Worm (Caenorhabditis elegans) whole organism, L4 larva: Measurements from ENCODE around the gene ceh-43.

Experiments used
- D1046.2 ChIP-seq: fragments of 200-800 bp; sonication (Bioruptor generic); IDR thresholded peaks from 2 replicates; pipeline ENCODE4 v1.3.6; 2022; ENCODE audit warnings: missing genetic modification characterization, missing compliant biosample characterization
- T20F7.1 ChIP-seq: fragments of 200-800 bp; sonication (Bioruptor generic); optimal IDR thresholded peaks from 2 replicates; lab custom pipeline; 2018; ENCODE audit warnings: mild to moderate bottlenecking, missing genetic modification characterization, missing compliant biosample characterization
- Y48G9A.11 ChIP-seq: fragments of 200-800 bp; sonication (Bioruptor generic); IDR thresholded peaks from 2 replicates; pipeline ENCODE4 v1.3.6; 2022; ENCODE audit warnings: missing genetic modification reagents, missing genetic modification characterization, missing compliant biosample characterization
- Y5F2A.4 ChIP-seq: fragments of 200-800 bp; sonication (Bioruptor generic); optimal IDR thresholded peaks from 2 replicates; lab custom pipeline; 2018; ENCODE audit warnings: mild to moderate bottlenecking, missing genetic modification characterization, missing compliant biosample characterization
- Y75B8A.6 ChIP-seq: fragments of 200-800 bp; sonication (Bioruptor generic); IDR thresholded peaks from 2 replicates; pipeline ENCODE4 v1.3.6; 2022; ENCODE audit warnings: missing genetic modification reagents, missing genetic modification characterization, missing compliant biosample characterization
- ZK546.5 ChIP-seq, 2 experiments: sonication (generic microtip); optimal IDR thresholded peaks; 2 replicates each; lab custom pipeline; 2017; ENCODE audit warnings: missing biosample characterization in 2 of 2, missing genetic modification characterization in 2 of 2
- aha-1 ChIP-seq: fragments of 150-350 bp; peaks from one replicate; lab custom pipeline; 2014; ENCODE audit warnings: missing biosample characterization, missing genetic modification characterization
- arid-1 ChIP-seq: fragments of 200-800 bp; sonication (Bioruptor generic); conservative IDR thresholded peaks from 2 replicates; pipeline ENCODE4 v1.3.6; 2022; ENCODE audit warnings: missing genetic modification reagents, missing genetic modification characterization, missing compliant biosample characterization
- ces-1 ChIP-seq: fragments of 150-350 bp; sonication (generic microtip); optimal IDR thresholded peaks from 4 replicates; lab custom pipeline; 2014; ENCODE audit warnings: missing biosample characterization, missing genetic modification reagents, missing genetic modification characterization
- daf-16 ChIP-seq, 3 experiments: sonication (generic microtip); optimal IDR thresholded peaks; 2 replicates each; lab custom pipeline; 2016 to 2017; ENCODE audit warnings: missing genetic modification characterization in 3 of 3, missing genetic modification reagents in 3 of 3, mild to moderate bottlenecking in 2 of 3, missing compliant biosample characterization in 2 of 3, missing biosample characterization in 1 of 3, moderate library complexity in 1 of 3
- dmd-6 ChIP-seq: fragments of 200-800 bp; sonication (Bioruptor generic); IDR thresholded peaks from 2 replicates; pipeline ENCODE4 v1.3.6; 2022; ENCODE audit warnings: missing genetic modification reagents, missing genetic modification characterization, missing compliant biosample characterization
- hif-1 ChIP-seq, 2 experiments: sonication (generic microtip); optimal IDR thresholded peaks; 2 replicates each; lab custom pipeline; 2016 to 2017; ENCODE audit warnings: missing compliant biosample characterization in 2 of 2, missing genetic modification characterization in 2 of 2, missing genetic modification reagents in 2 of 2, missing genotype in 2 of 2, mild to moderate bottlenecking in 1 of 2
- hmg-1.1 ChIP-seq: fragments of 200-800 bp; sonication (Bioruptor generic); IDR thresholded peaks from 2 replicates; pipeline ENCODE4 v1.3.6; 2022; ENCODE audit warnings: missing genetic modification reagents, missing genetic modification characterization, missing compliant biosample characterization
- lin-1 ChIP-seq: fragments of 200-800 bp; sonication (Bioruptor generic); IDR thresholded peaks from 2 replicates; pipeline ENCODE4 v1.3.6; 2022; ENCODE audit warnings: missing genetic modification reagents, missing genetic modification characterization, missing compliant biosample characterization
- lin-15B ChIP-seq: fragments of 150-350 bp; sonication (generic microtip); optimal IDR thresholded peaks from 3 replicates; lab custom pipeline; 2014; ENCODE audit warnings: missing biosample characterization, missing genetic modification characterization
- lin-38 ChIP-seq: fragments of 200-800 bp; sonication (Bioruptor generic); IDR thresholded peaks from 2 replicates; pipeline ENCODE4 v1.3.6; 2022; ENCODE audit warnings: missing genetic modification reagents, missing genetic modification characterization, missing compliant biosample characterization
- lsy-2 ChIP-seq, 2 experiments: fragments of 150-350 bp in 1 of 2; sonication (generic microtip) in 1 of 2; optimal IDR thresholded peaks; 2 replicates each; lab custom pipeline; 2014 to 2017; ENCODE audit warnings: missing biosample characterization in 2 of 2, missing genetic modification characterization in 2 of 2
- mdt-29 ChIP-seq: fragments of 200-800 bp; sonication (Bioruptor generic); IDR thresholded peaks from 2 replicates; pipeline ENCODE4 v1.3.6; 2022; ENCODE audit warnings: missing genetic modification reagents, missing genetic modification characterization, missing compliant biosample characterization
- mxl-3 ChIP-seq: fragments of 200-800 bp; sonication (Bioruptor generic); optimal IDR thresholded peaks from 2 replicates; lab custom pipeline; 2018; ENCODE audit warnings: mild to moderate bottlenecking, missing genetic modification characterization, missing compliant biosample characterization
- nhr-237 ChIP-seq: sonication (generic microtip); optimal IDR thresholded peaks from 2 replicates; lab custom pipeline; 2017; ENCODE audit warnings: missing biosample characterization, missing genetic modification characterization
- nhr-25 ChIP-seq: sonication (generic microtip); optimal IDR thresholded peaks from 2 replicates; lab custom pipeline; 2017; ENCODE audit warnings: missing genetic modification characterization, mild to moderate bottlenecking, missing compliant biosample characterization, antibody characterized with exemption, moderate library complexity, borderline replicate concordance; ENCODE audit not compliant: insufficient read depth
- nhr-28 ChIP-seq: fragments of 150-350 bp; optimal IDR thresholded peaks from 2 replicates; lab custom pipeline; 2014; ENCODE audit warnings: missing biosample characterization, missing genetic modification characterization
- nhr-42 ChIP-seq: fragments of 200-800 bp; sonication (Bioruptor generic); IDR thresholded peaks from 2 replicates; pipeline ENCODE4 v1.3.6; 2022; ENCODE audit warnings: missing genetic modification characterization, missing compliant biosample characterization
- pqm-1 ChIP-seq: sonication (generic microtip); optimal IDR thresholded peaks from 2 replicates; lab custom pipeline; 2017; ENCODE audit warnings: missing biosample characterization, missing genetic modification characterization
- rbr-2 ChIP-seq: sonication (generic microtip); optimal IDR thresholded peaks from 2 replicates; lab custom pipeline; 2016; ENCODE audit warnings: missing genotype, missing genetic modification characterization, missing compliant biosample characterization
- spr-1 ChIP-seq: sonication (generic microtip); optimal IDR thresholded peaks from 2 replicates; lab custom pipeline; 2016; ENCODE audit warnings: mild to moderate bottlenecking, missing genetic modification characterization, missing compliant biosample characterization
- tag-97 ChIP-seq: fragments of 200-800 bp; sonication (Bioruptor generic); IDR thresholded peaks from 2 replicates; pipeline ENCODE4 v1.3.6; 2022; ENCODE audit warnings: missing genetic modification characterization, missing compliant biosample characterization
- unc-62 ChIP-seq, 3 experiments: fragments of 150-350 bp in 1 of 3; sonication (generic microtip); optimal IDR thresholded peaks in 2 of 3; peaks in 1 of 3; 1 replicate in 1 of 3; 2 replicates in 2 of 3; lab custom pipeline; 2014 to 2017; ENCODE audit warnings: missing biosample characterization in 3 of 3, missing genetic modification characterization in 3 of 3, missing genetic modification reagents in 3 of 3, missing genotype in 1 of 3
- zip-11 ChIP-seq: fragments of 200-800 bp; sonication (Bioruptor generic); IDR thresholded peaks from 2 replicates; pipeline ENCODE4 v1.3.6; 2022; ENCODE audit warnings: missing genetic modification characterization, missing compliant biosample characterization

The ceh-43 gene

DNA sequence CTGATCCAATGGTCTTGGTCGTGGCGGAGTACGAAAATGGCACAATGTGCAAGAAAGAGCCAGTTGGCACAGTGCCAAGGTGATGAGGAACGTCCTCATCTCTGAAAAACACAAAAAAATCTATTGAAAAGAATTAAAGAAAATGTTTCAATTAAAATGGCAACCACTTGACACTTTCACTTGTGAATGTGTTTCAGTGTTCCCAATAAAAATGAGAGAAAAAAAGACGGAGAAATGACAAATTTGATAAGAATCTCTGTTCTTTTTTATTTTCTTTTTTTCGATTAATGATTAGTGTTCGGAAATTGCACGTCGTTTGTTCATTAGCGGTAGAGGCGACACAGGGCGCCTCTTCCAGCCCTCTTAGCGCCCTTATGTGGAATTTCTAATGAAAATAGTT, 17.5 kb upstream of the ceh-43 start, which contains the start of gene ndg-4:
Gene ndg-4, minus strand, starts transcription at position 101 of the 400 bp plus-strand sequence.
- TF ChIP-seq Y48G9A.11 (GFP tag; lab: Robert Waterston, UW): no peak
- peak; percentile 11; the same call in 1 of the 2 replicates for TF ChIP-seq dmd-6
- TF ChIP-seq unc-62 (GFP tag; optimal IDR thresholded peaks at IDR 0.05 in 1 of 2; lab: Kevin White, UChicago): no peak
- TF ChIP-seq unc-62 (tag; optimal IDR thresholded peaks at IDR 0.05; lab: Kevin White, UChicago): no peak
- peak; percentile 30 for TF ChIP-seq nhr-28 (tag; lab: Kevin White, UChicago)
- TF ChIP-seq, all 104 proteins: peak for 2

DNA sequence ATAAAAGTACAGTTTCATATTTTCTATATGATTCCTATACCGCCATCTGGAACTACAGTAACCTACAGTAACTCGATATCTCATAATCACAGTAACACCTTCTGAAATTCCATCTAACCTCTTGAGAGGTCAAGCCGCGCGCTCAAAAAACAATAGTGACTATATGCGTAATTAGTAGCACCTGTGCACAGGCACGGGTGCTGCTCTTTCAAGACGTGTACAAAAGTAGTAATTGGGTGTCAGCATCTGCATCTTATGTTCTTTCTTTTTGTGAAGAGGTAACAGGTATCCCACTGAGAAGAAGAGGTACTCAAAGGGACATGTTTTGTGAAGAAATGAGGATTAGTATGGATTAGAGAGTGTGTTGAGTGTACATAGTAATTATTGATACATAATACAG, 11.6 kb upstream of the ceh-43 start:
- TF ChIP-seq aha-1 (tag; lab: Kevin White, UChicago): peak; percentile 87
- no peak for TF ChIP-seq Y5F2A.4 (GFP tag; lab: Kevin White, UChicago)

DNA sequence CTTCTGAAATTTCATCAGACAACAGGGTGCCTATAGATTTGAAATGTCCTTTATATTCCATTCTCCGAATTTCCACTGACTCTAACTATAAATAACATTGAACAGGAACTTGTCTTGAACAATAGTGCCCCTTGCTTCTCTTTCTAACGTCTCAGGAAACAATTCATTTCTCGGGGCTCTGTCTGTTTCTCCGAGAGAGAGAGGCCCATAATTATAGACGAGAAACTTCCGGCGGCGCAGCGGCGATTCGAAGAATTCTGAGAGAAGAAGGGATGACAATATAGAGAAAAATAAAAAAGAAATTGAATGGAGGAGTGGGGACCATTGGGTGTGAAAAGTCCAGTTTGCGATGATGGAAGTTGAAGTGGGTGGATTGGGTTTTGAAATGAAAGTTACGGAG, 10.5 kb upstream of the ceh-43 start:
- TF ChIP-seq pqm-1: no peak
- no peak for TF ChIP-seq hif-1 (tag; optimal IDR thresholded peaks at IDR 0.05; lab: Kevin White, UChicago)
- TF ChIP-seq nhr-42 (GFP tag; lab: Robert Waterston, UW): no peak
- no peak for TF ChIP-seq tag-97 (GFP tag; lab: Robert Waterston, UW)
- no peak for TF ChIP-seq Y75B8A.6 (GFP tag; lab: Robert Waterston, UW)
- TF ChIP-seq mdt-29 (GFP tag; lab: Robert Waterston, UW): no peak
- no peak for TF ChIP-seq D1046.2 (GFP tag; lab: Robert Waterston, UW)
- TF ChIP-seq hmg-1.1 (GFP tag; lab: Robert Waterston, UW): no peak
- no peak for TF ChIP-seq ZK546.5 (tag; optimal IDR thresholded peaks at IDR 0.05; lab: Kevin White, UChicago)
- no peak for TF ChIP-seq spr-1 (tag; lab: Kevin White, UChicago)
- TF ChIP-seq nhr-237 (tag; lab: Kevin White, UChicago): no peak
- TF ChIP-seq daf-16 (GFP tag; optimal IDR thresholded peaks at IDR 0.05; lab: Kevin White, UChicago): no peak
- TF ChIP-seq daf-16 (tag; optimal IDR thresholded peaks at IDR 0.05; lab: Kevin White, UChicago): no peak

DNA sequence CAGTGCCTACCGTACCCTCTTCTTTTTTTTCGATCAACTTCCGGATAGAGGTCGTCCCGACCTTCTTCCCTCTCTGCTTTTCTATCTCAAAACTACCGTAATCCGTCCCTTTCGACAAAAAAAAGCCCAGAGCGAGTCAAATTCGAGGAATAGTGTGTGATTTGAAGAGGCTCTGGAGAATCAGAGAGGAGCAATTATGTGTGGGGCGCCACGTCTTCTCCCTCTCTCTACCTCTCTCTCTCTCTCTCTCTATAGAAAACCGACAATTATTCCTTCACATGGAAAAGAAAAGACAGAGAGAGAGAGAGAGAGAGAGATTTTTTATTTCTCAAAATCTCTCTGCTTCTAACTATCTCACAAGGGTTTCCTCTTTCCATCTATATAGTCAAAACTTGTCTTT, 6.8 kb upstream of the ceh-43 start:
- TF ChIP-seq arid-1: no peak
- peak in 1 of 2 experiments; percentile 57 for TF ChIP-seq lsy-2 (tag; optimal IDR thresholded peaks at IDR 0.05; lab: Kevin White, UChicago)
- TF ChIP-seq ces-1 (GFP tag; lab: Kevin White, UChicago): no peak
- peak; percentile 24 for TF ChIP-seq rbr-2
- TF ChIP-seq T20F7.1: no peak
- TF ChIP-seq mxl-3 (GFP tag; lab: Kevin White, UChicago): no peak
- no peak for TF ChIP-seq lin-1 (GFP tag; lab: Robert Waterston, UW)
- TF ChIP-seq lin-38 (GFP tag; lab: Robert Waterston, UW): no peak
- TF ChIP-seq aha-1 (tag; lab: Kevin White, UChicago): peak; percentile 16

DNA sequence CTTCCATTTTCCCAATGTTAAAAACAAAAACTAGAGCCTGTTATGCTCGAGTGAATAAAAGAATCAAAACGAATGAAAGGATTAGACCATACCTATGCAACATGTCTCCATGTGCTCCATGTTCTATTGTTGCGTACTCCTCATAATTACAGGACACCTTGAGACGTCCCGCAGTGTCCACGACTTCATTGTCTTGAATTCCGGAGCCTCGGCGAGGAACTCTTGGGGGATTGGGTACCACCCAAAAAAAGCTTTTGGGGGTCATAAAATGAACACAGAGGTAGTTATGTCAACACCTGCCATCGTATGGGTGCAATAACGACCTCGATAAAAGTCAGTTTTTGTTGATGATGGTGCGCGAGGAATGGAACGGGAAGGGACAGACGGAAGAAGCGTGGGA, 5.2 kb upstream of the ceh-43 start:
- TF ChIP-seq lin-15B (no peak), unc-62 (GFP tag; optimal IDR thresholded peaks at IDR 0.05 in 1 of 2; lab: Kevin White, UChicago) (peak in 1 of 2 experiments; percentile 13), unc-62 (tag; optimal IDR thresholded peaks at IDR 0.05; lab: Kevin White, UChicago) (no peak)

DNA sequence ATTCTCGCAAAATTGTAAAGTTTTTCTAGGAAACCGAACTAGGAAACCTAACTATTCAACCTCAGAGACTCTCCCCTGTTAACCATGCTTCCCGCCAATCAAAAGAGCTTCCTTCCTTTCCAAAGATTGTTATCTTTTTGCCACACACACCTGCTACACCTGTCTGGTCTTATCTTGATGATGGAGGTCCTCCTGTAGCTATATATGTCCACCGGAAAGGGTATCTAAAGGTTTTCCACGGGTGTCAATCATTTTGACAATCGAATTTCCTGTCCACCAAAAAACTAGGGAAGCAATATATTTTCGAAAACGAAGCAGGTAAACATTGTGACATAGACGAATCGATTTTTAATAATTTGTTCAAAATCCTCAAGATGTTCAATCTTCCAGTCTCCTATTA, 4.0 kb upstream of the ceh-43 start:
- TF ChIP-seq nhr-25 (tag; lab: Kevin White, UChicago) (no peak), unc-62 (GFP tag; optimal IDR thresholded peaks at IDR 0.05 in 1 of 2; lab: Kevin White, UChicago) (peak in 1 of 2 experiments; percentile 42), unc-62 (tag; optimal IDR thresholded peaks at IDR 0.05; lab: Kevin White, UChicago) (no peak), zip-11 (GFP tag; lab: Robert Waterston, UW) (no peak)
- TF ChIP-seq, all 104 proteins: peak for 1
